Worm (Caenorhabditis elegans): Measurements from ENCODE around the gene R09F10.1.

DNA sequence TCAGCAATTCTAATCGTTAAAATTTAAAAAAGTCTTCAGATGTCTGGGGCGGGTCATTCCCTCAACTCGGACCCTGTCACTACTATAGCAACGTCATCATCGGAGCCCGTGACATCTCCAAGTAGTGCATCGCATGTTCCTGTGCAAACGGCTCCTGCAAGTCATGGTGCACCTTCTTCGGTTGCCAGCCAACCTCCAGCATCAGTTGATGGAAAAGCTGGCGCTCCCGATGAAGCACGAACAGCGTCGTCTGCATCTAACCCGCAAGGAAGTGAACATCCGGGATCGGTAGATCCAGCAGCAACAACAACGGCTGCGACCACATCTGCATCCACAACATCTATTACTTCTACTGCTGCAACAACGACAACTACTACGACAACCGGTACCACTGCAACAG is 28.8 kb upstream of the R09F10.1 start, which contains the start of gene R09F10.3:
- TF ChIP-seq W03F9.2 (tag; optimal IDR thresholded peaks at IDR 0.05): no peak
- TF ChIP-seq him-1 (tag; optimal IDR thresholded peaks at IDR 0.05): no peak

Data from whole organism, L4/young adult.